Fruit fly (Drosophila melanogaster): ENCODE data around the gene U4-U6-60K.

Gene U4-U6-60K

dm6 chr3L:17485280-17485792, 28.4 kb downstream of the U4-U6-60K start (continued):
- TF ChIP-seq z (GFP tag; IDR thresholded peaks at IDR 0.05) (peak; percentile 70), nom (GFP tag; optimal IDR thresholded peaks at IDR 0.05) (peak; percentile 80), Asciz (GFP tag; optimal IDR thresholded peaks at IDR 0.05) (peak; percentile 96), CG8359 (GFP tag; optimal IDR thresholded peaks at IDR 0.05; ENCODE audit: borderline replicate concordance) (peak; percentile 85), CG12155 (GFP tag; optimal IDR thresholded peaks at IDR 0.05) (no peak), tna (GFP tag; IDR thresholded peaks at IDR 0.05; ENCODE audit: partially characterized antibody) (no peak), CG12744 (GFP tag; optimal IDR thresholded peaks at IDR 0.05) (peak; percentile 1), CG12942 (GFP tag; optimal IDR thresholded peaks at IDR 0.05) (peak; percentile 58), Usf (GFP tag; optimal IDR thresholded peaks at IDR 0.05) (peak; percentile 18), gcm (GFP tag; optimal IDR thresholded peaks at IDR 0.05) (peak; percentile 91), lbe (GFP tag; optimal IDR thresholded peaks at IDR 0.05) (peak; percentile 65), Pdp1 (GFP tag; optimal IDR thresholded peaks at IDR 0.05) (peak in 1 of 2 experiments; percentile 38), B-H2 (GFP tag; optimal IDR thresholded peaks at IDR 0.05) (no peak), run (tag; optimal IDR thresholded peaks at IDR 0.05) (peak; percentile 71), ac (GFP tag; optimal IDR thresholded peaks at IDR 0.05) (peak; percentile 92), prd (optimal IDR thresholded peaks at IDR 0.05) (no peak), prd (GFP tag; IDR thresholded peaks at IDR 0.05) (peak; percentile 18; the same call in 1 of the 3 replicates), CG12071 (GFP tag; optimal IDR thresholded peaks at IDR 0.05) (peak; percentile 89), Abd-B (GFP tag; optimal IDR thresholded peaks at IDR 0.05) (no peak), CG31365 (tag; optimal IDR thresholded peaks at IDR 0.05) (peak; percentile 80), yki (optimal IDR thresholded peaks at IDR 0.05) (no peak), CG17912 (GFP tag; optimal IDR thresholded peaks at IDR 0.05) (peak; percentile 88), h (optimal IDR thresholded peaks at IDR 0.05) (no peak), CG9797 (GFP tag; optimal IDR thresholded peaks at IDR 0.05) (peak; percentile 41), CG9876 (GFP tag; optimal IDR thresholded peaks at IDR 0.05) (peak; percentile 42), CG18599 (GFP tag; optimal IDR thresholded peaks at IDR 0.05) (peak; percentile 72), CG2199 (GFP tag; IDR thresholded peaks at IDR 0.05) (peak; percentile 73; the same call in 2 of the 3 replicates), Optix (GFP tag; IDR thresholded peaks at IDR 0.05) (peak; percentile 42; the same call in 2 of the 3 replicates), Spps (tag; optimal IDR thresholded peaks at IDR 0.05) (peak; percentile 84), CHES-1-like (GFP tag; optimal IDR thresholded peaks at IDR 0.05) (no peak), CG1024 (GFP tag; IDR thresholded peaks at IDR 0.05) (peak; percentile 70; the same call in 1 of the 2 replicates), otp (GFP tag; IDR thresholded peaks at IDR 0.05) (peak; percentile 76; the same call in 2 of the 3 replicates), knrl (GFP tag; IDR thresholded peaks at IDR 0.05; ENCODE audit: partially characterized antibody) (no peak), Ptx1 (GFP tag; IDR thresholded peaks at IDR 0.05) (peak; percentile 35; the same call in 1 of the 2 replicates), D19B (GFP tag; optimal IDR thresholded peaks at IDR 0.05) (no peak), fd3F (GFP tag; optimal IDR thresholded peaks at IDR 0.05) (no peak), CG12104 (GFP tag; optimal IDR thresholded peaks at IDR 0.05) (peak; percentile 52), gsb-n (tag; optimal IDR thresholded peaks at IDR 0.05) (peak; percentile 95), Camta (GFP tag; optimal IDR thresholded peaks at IDR 0.05) (peak; percentile 28), CG12769 (tag; optimal IDR thresholded peaks at IDR 0.05) (peak; percentile 45), CG10565 (GFP tag; optimal IDR thresholded peaks at IDR 0.05) (no peak), CG6689 (GFP tag; IDR thresholded peaks at IDR 0.05) (no peak), gt (GFP tag; IDR thresholded peaks at IDR 0.05) (no peak), CG15696 (tag; optimal IDR thresholded peaks at IDR 0.05) (peak; percentile 94), CG8281 (tag; optimal IDR thresholded peaks at IDR 0.05) (peak; percentile 87), ara (GFP tag; IDR thresholded peaks at IDR 0.05) (peak; percentile 79), CG11723 (GFP tag; optimal IDR thresholded peaks at IDR 0.05) (peak; percentile 87), phol (tag; optimal IDR thresholded peaks at IDR 0.05) (peak; percentile 48), TFAM (GFP tag; optimal IDR thresholded peaks at IDR 0.05) (peak; percentile 76), Xrp1 (GFP tag; IDR thresholded peaks at IDR 0.05) (peak; percentile 86), Tbp (GFP tag; optimal IDR thresholded peaks at IDR 0.05) (no peak)
